Worm (Caenorhabditis elegans) whole organism, L1 larva: ENCODE measurements around the gene chl-1.

Experiments used
- C16A3.4 ChIP-seq: fragments of 150-350 bp; optimal IDR thresholded peaks from 2 replicates; lab custom pipeline; 2014; ENCODE audit warnings: missing biosample characterization, missing genetic modification characterization
- C34B4.2 ChIP-seq: sonication (generic microtip); optimal IDR thresholded peaks from 2 replicates; lab custom pipeline; 2017; ENCODE audit warnings: mild to moderate bottlenecking, missing genetic modification characterization, missing compliant biosample characterization
- alr-1 ChIP-seq: fragments of 200-800 bp; sonication (Bioruptor generic); optimal IDR thresholded peaks from 2 replicates; lab custom pipeline; 2018; ENCODE audit warnings: borderline replicate concordance, mild to moderate bottlenecking, missing genetic modification characterization, missing compliant biosample characterization
- blmp-1 ChIP-seq: fragments of 150-350 bp; optimal IDR thresholded peaks from 2 replicates; lab custom pipeline; 2014; ENCODE audit warnings: missing biosample characterization, missing genetic modification characterization
- ceh-63 ChIP-seq: fragments of 200-800 bp; sonication (Bioruptor generic); optimal IDR thresholded peaks from 2 replicates; lab custom pipeline; 2018; ENCODE audit warnings: mild to moderate bottlenecking, missing genetic modification characterization, missing compliant biosample characterization
- ceh-8 ChIP-seq: fragments of 200-800 bp; sonication (Bioruptor generic); optimal IDR thresholded peaks from 2 replicates; lab custom pipeline; 2018; ENCODE audit warnings: mild to moderate bottlenecking, missing genetic modification characterization, moderate library complexity, missing compliant biosample characterization
- ceh-82 ChIP-seq, 3 experiments: fragments of 150-350 bp in 1 of 3; sonication (generic microtip) in 2 of 3; optimal IDR thresholded peaks; 2 replicates each; lab custom pipeline; 2014 to 2017; ENCODE audit warnings: missing biosample characterization in 3 of 3, missing genetic modification characterization in 3 of 3
- ceh-88 ChIP-seq: fragments of 200-800 bp; sonication (Bioruptor generic); IDR thresholded peaks from 2 replicates; pipeline ENCODE4 v1.3.6; 2022; ENCODE audit warnings: missing genetic modification characterization, missing compliant biosample characterization
- ces-1 ChIP-seq: fragments of 150-350 bp; optimal IDR thresholded peaks from 2 replicates; lab custom pipeline; 2014; ENCODE audit warnings: missing biosample characterization, missing genetic modification reagents, missing genetic modification characterization
- dsc-1 ChIP-seq: sonication (generic microtip); optimal IDR thresholded peaks from 2 replicates; lab custom pipeline; 2016; ENCODE audit warnings: mild to moderate bottlenecking, missing genetic modification characterization, missing compliant biosample characterization
- efl-3 ChIP-seq: fragments of 200-800 bp; sonication (Bioruptor generic); optimal IDR thresholded peaks from 2 replicates; lab custom pipeline; 2018; ENCODE audit warnings: mild to moderate bottlenecking, missing genetic modification characterization, missing compliant biosample characterization
- egl-27 ChIP-seq, 2 experiments: fragments of 150-350 bp in 1 of 2; sonication (generic microtip); optimal IDR thresholded peaks; 3 replicates each; lab custom pipeline; 2017 to 2018; ENCODE audit warnings: missing biosample characterization in 2 of 2, missing genetic modification characterization in 2 of 2, missing genetic modification reagents in 2 of 2
- elt-2 ChIP-seq: sonication (generic microtip); optimal IDR thresholded peaks from 2 replicates; lab custom pipeline; 2016; ENCODE audit warnings: missing genetic modification characterization, mild to moderate bottlenecking, inconsistent platforms, missing compliant biosample characterization, missing genetic modification reagents
- ets-5 ChIP-seq: fragments of 200-800 bp; sonication (Bioruptor generic); IDR thresholded peaks from 2 replicates; pipeline ENCODE4 v1.3.6; 2022; ENCODE audit warnings: missing genetic modification characterization, missing compliant biosample characterization
- fkh-4 ChIP-seq: sonication (generic microtip); optimal IDR thresholded peaks from 2 replicates; lab custom pipeline; 2016; ENCODE audit warnings: missing compliant biosample characterization, missing genetic modification characterization, borderline replicate concordance
- fkh-8 ChIP-seq: sonication (generic microtip); optimal IDR thresholded peaks from 2 replicates; lab custom pipeline; 2016; ENCODE audit warnings: mild to moderate bottlenecking, missing genetic modification characterization, missing compliant biosample characterization
- fos-1 ChIP-seq: fragments of 150-350 bp; optimal IDR thresholded peaks from 2 replicates; lab custom pipeline; 2014; ENCODE audit warnings: missing biosample characterization, missing genetic modification characterization
- grh-1 ChIP-seq: fragments of 200-800 bp; sonication (Bioruptor generic); IDR thresholded peaks from 2 replicates; pipeline ENCODE4 v1.3.6; 2022; ENCODE audit warnings: missing genetic modification reagents, missing genetic modification characterization, missing compliant biosample characterization
- jun-1 ChIP-seq: fragments of 150-350 bp; optimal IDR thresholded peaks from 2 replicates; lab custom pipeline; 2014; ENCODE audit warnings: missing biosample characterization, missing genetic modification reagents, missing genetic modification characterization
- lin-14 ChIP-seq: fragments of 200-800 bp; sonication (Bioruptor generic); optimal IDR thresholded peaks from 2 replicates; lab custom pipeline; 2018; ENCODE audit warnings: mild to moderate bottlenecking, missing genetic modification characterization, moderate library complexity, missing compliant biosample characterization
- lin-39 ChIP-seq: fragments of 150-350 bp; optimal IDR thresholded peaks from 2 replicates; lab custom pipeline; 2014; ENCODE audit warnings: missing biosample characterization, missing genetic modification reagents, missing genetic modification characterization
- lir-3 ChIP-seq: sonication (generic microtip); optimal IDR thresholded peaks from 2 replicates; lab custom pipeline; 2016; ENCODE audit warnings: mild to moderate bottlenecking, missing genetic modification characterization, moderate library complexity, missing compliant biosample characterization; ENCODE audit not compliant: poor library complexity
- lsy-2 ChIP-seq, 2 experiments: fragments of 150-350 bp; optimal IDR thresholded peaks; 2 replicates each; lab custom pipeline; 2014; ENCODE audit warnings: missing biosample characterization in 2 of 2, missing genetic modification characterization in 2 of 2
- mab-9 ChIP-seq: fragments of 200-800 bp; sonication (Bioruptor generic); IDR thresholded peaks from 2 replicates; pipeline ENCODE4 v1.3.6; 2022; ENCODE audit warnings: missing genetic modification reagents, missing genetic modification characterization, missing compliant biosample characterization
- mdl-1 ChIP-seq, 2 experiments: fragments of 150-350 bp; optimal IDR thresholded peaks; 2 replicates each; lab custom pipeline; 2014 to 2017; ENCODE audit warnings: missing biosample characterization in 2 of 2, missing genetic modification characterization in 2 of 2, inconsistent platforms in 1 of 2
- mef-2 ChIP-seq: fragments of 150-350 bp; optimal IDR thresholded peaks from 2 replicates; lab custom pipeline; 2014; ENCODE audit warnings: missing biosample characterization, missing genetic modification characterization
- nhr-11 ChIP-seq: fragments of 150-350 bp; optimal IDR thresholded peaks from 2 replicates; lab custom pipeline; 2014; ENCODE audit warnings: missing biosample characterization, missing genetic modification characterization
- nhr-19 ChIP-seq: fragments of 200-800 bp; sonication (Bioruptor generic); conservative IDR thresholded peaks from 2 replicates; pipeline ENCODE4 v1.3.6; 2022; ENCODE audit warnings: missing genetic modification characterization, missing compliant biosample characterization
- nhr-237 ChIP-seq: fragments of 150-350 bp; optimal IDR thresholded peaks from 2 replicates; lab custom pipeline; 2014; ENCODE audit warnings: missing biosample characterization, missing genetic modification characterization
- nhr-28 ChIP-seq: fragments of 150-350 bp; optimal IDR thresholded peaks from 2 replicates; lab custom pipeline; 2014; ENCODE audit warnings: missing biosample characterization, missing genetic modification characterization
- nhr-76 ChIP-seq: sonication (generic microtip); optimal IDR thresholded peaks from 2 replicates; lab custom pipeline; 2017; ENCODE audit warnings: missing biosample characterization, missing genetic modification characterization
- nhr-85 ChIP-seq: sonication (generic microtip); peaks from one replicate; lab custom pipeline; 2016; ENCODE audit warnings: missing genetic modification characterization, inconsistent platforms, missing compliant biosample characterization
- nhr-90 ChIP-seq: sonication (generic microtip); optimal IDR thresholded peaks from 2 replicates; lab custom pipeline; 2016; ENCODE audit warnings: mild to moderate bottlenecking, missing genetic modification characterization, missing compliant biosample characterization; ENCODE audit not compliant: poor library complexity
- pag-3 ChIP-seq: sonication (generic microtip); optimal IDR thresholded peaks from 2 replicates; lab custom pipeline; 2017; ENCODE audit warnings: missing genetic modification characterization, mild to moderate bottlenecking, missing compliant biosample characterization, antibody characterized with exemption, borderline replicate concordance; ENCODE audit not compliant: insufficient read depth
- pax-3 ChIP-seq: fragments of 200-800 bp; sonication (Bioruptor generic); optimal IDR thresholded peaks from 2 replicates; lab custom pipeline; 2018; ENCODE audit warnings: mild to moderate bottlenecking, missing genetic modification characterization, moderate library complexity, missing compliant biosample characterization
- rnt-1 ChIP-seq: sonication (generic microtip); optimal IDR thresholded peaks from 2 replicates; lab custom pipeline; 2016; ENCODE audit warnings: mild to moderate bottlenecking, missing genetic modification characterization, moderate library complexity, missing compliant biosample characterization
- snu-23 ChIP-seq: sonication (generic microtip); optimal IDR thresholded peaks from 2 replicates; lab custom pipeline; 2016; ENCODE audit warnings: missing genetic modification characterization, missing compliant biosample characterization
- sptf-1 ChIP-seq: fragments of 150-350 bp; optimal IDR thresholded peaks from 2 replicates; lab custom pipeline; 2014; ENCODE audit warnings: missing biosample characterization, missing genetic modification characterization
- unc-30 ChIP-seq: sonication (generic microtip); optimal IDR thresholded peaks from 2 replicates; lab custom pipeline; 2017; ENCODE audit warnings: missing biosample characterization, missing genetic modification characterization
- vab-15 ChIP-seq: sonication (generic microtip); optimal IDR thresholded peaks from 2 replicates; lab custom pipeline; 2017; ENCODE audit warnings: missing genotype, mild to moderate bottlenecking, missing genetic modification characterization, missing compliant biosample characterization
- ztf-4 ChIP-seq: fragments of 150-350 bp; optimal IDR thresholded peaks from 2 replicates; lab custom pipeline; 2014; ENCODE audit warnings: missing biosample characterization, missing genetic modification characterization

Gene chl-1

DNA sequence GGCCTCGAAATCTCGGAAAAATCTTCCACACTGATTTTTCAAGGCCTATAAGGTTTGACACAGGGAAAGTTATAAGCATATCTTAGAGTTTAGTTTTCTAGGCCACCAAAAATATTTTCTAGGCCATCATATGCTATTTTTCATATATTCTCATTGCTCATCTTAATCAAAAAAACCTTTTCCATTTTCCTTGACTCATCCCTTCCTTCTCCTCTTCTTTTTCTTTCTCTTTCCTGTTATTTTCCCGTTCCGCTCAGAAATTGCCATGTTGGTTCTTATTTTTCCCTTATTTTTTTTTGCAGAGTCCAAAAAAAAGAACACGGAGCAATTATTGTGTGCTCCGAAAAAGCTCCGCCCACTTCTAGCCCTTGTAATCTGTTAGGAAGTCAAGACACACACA is 40.4 kb downstream of the chl-1 start, which contains the start of gene tbc-8:
TSS of gene tbc-8 (plus strand) at position 301 of the 400 bp plus-strand sequence.
- TF ChIP-seq pag-3 (tag; lab: Kevin White, UChicago) (no peak), C16A3.4 (tag; lab: Kevin White, UChicago) (no peak), grh-1 (GFP tag; lab: Robert Waterston, UW) (no peak), C34B4.2 (tag; lab: Kevin White, UChicago) (no peak), lin-39 (tag; lab: Kevin White, UChicago) (no peak), nhr-19 (GFP tag; lab: Robert Waterston, UW) (no peak), mdl-1 (tag; optimal IDR thresholded peaks at IDR 0.05; lab: Kevin White, UChicago) (no peak), ceh-8 (GFP tag; lab: Kevin White, UChicago) (no peak)

DNA sequence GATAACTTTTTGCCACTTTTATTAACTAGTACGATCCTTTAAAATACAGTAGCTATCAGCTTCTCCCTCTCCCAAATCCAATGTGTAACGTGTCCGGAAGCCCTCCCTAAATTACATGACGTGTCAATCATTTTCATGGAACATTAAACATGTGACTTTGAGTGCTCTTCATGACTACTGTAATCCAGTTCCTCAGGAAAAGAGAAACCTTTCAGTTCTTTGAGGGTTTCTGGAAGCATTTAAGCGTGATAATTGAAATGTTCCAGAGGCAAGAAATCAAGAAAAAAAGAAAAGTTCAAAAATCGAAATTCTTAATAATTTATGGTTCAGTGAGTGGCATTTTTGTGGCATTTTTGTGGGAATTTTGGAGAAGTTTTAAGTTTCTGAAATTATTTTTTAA is 42.1 kb downstream of the chl-1 start:
- TF ChIP-seq jun-1 (tag; lab: Kevin White, UChicago) (no peak), vab-15 (tag; lab: Kevin White, UChicago) (no peak), ztf-4 (tag; lab: Kevin White, UChicago) (no peak), ces-1 (GFP tag; lab: Kevin White, UChicago) (no peak), unc-30 (tag; lab: Kevin White, UChicago) (no peak), nhr-76 (tag; lab: Kevin White, UChicago) (no peak), fkh-4 (tag; lab: Kevin White, UChicago) (no peak), pax-3 (peak; percentile 12), mab-9 (GFP tag; lab: Robert Waterston, UW) (no peak), elt-2 (tag; lab: Kevin White, UChicago) (no peak), snu-23 (GFP tag; lab: Kevin White, UChicago) (no peak), lin-14 (no peak), efl-3 (GFP tag; lab: Kevin White, UChicago) (no peak), nhr-237 (tag; lab: Kevin White, UChicago) (no peak), nhr-28 (no peak), nhr-11 (tag; lab: Kevin White, UChicago) (no peak), blmp-1 (tag; lab: Kevin White, UChicago) (no peak), rnt-1 (tag; lab: Kevin White, UChicago) (no peak), lir-3 (no peak), egl-27 (tag; optimal IDR thresholded peaks at IDR 0.05; lab: Kevin White, UChicago) (no peak), lsy-2 (tag; optimal IDR thresholded peaks at IDR 0.05; lab: Kevin White, UChicago) (peak in 1 of 2 experiments; percentile 29), nhr-90 (tag; lab: Kevin White, UChicago) (no peak), ceh-82 (tag; optimal IDR thresholded peaks at IDR 0.05; lab: Kevin White, UChicago) (no peak), fkh-8 (peak; percentile 60), sptf-1 (tag; lab: Kevin White, UChicago) (no peak), fos-1 (tag; lab: Kevin White, UChicago) (no peak), nhr-85 (no peak), mef-2 (no peak), dsc-1 (tag; lab: Kevin White, UChicago) (peak; percentile 64), ceh-63 (GFP tag; lab: Kevin White, UChicago) (no peak)

DNA sequence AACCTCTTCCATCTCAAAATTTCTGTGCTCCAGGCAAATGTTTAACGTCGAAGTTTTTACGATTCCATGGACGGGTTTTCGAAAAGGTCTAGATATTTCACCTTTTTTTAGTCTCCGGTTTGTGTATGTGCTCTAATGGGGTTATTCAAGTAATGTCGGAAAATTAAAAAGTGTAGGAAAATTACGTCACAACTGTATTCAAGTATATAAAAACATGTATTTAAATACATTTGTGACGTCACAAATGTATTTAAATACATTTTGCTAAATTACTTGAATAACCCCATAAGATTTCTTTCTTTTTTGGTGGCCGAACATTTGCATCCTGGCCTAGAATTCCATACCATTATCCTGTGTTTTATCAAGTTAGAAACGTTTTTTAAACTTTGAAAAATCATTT is 43.6 kb downstream of the chl-1 start:
- TF ChIP-seq ets-5 (GFP tag; lab: Robert Waterston, UW) (no peak), ceh-88 (GFP tag; lab: Robert Waterston, UW) (no peak), alr-1 (no peak)
